Worm (Caenorhabditis elegans): ENCODE measurements around the gene ZK930.2.

ZK930.2 gene

ce11 chrII:11880456-11881353 is 12.5 kb downstream of the ZK930.2 start:
- no peak for TF ChIP-seq hmg-1.1 (GFP tag; IDR thresholded peaks at IDR 0.05)
- TF ChIP-seq dmd-9 (GFP tag; IDR thresholded peaks at IDR 0.05): no peak
- TF ChIP-seq spr-1 (tag; optimal IDR thresholded peaks at IDR 0.05): peak; percentile 35
- no peak for TF ChIP-seq ceh-20 (GFP tag; IDR thresholded peaks at IDR 0.05)
- no peak for TF ChIP-seq sdz-12 (GFP tag; optimal IDR thresholded peaks at IDR 0.05)
- TF ChIP-seq ztf-7 (tag; optimal IDR thresholded peaks at IDR 0.05): no peak
- peak; percentile 12 for TF ChIP-seq nhr-48 (tag; optimal IDR thresholded peaks at IDR 0.05)
- TF ChIP-seq tra-1 (GFP tag; IDR thresholded peaks at IDR 0.05): 0 out of 2 replicates have a peak, but pooled peaks have one; percentile 12
- no peak for TF ChIP-seq nhr-28 (tag; optimal IDR thresholded peaks at IDR 0.05)
- no peak for TF ChIP-seq nhr-11 (tag; optimal IDR thresholded peaks at IDR 0.05)
- TF ChIP-seq zfp-3 (GFP tag; conservative IDR thresholded peaks at IDR 0.05): no peak
- TF ChIP-seq dpl-1 (GFP tag; optimal IDR thresholded peaks at IDR 0.05): no peak
- peak; percentile 7; the same call in 1 of the 2 replicates for TF ChIP-seq snpc-1.2 (GFP tag; IDR thresholded peaks at IDR 0.05)
- TF ChIP-seq ZK337.2 (GFP tag; IDR thresholded peaks at IDR 0.05): no peak
- no peak for TF ChIP-seq php-3 (GFP tag; IDR thresholded peaks at IDR 0.05)
- no peak for TF ChIP-seq attf-4 (tag; optimal IDR thresholded peaks at IDR 0.05)
- no peak for TF ChIP-seq hif-1 (tag; optimal IDR thresholded peaks at IDR 0.05)
- TF ChIP-seq R02D3.7 (tag; optimal IDR thresholded peaks at IDR 0.05): no peak
- TF ChIP-seq arid-1 (GFP tag; conservative IDR thresholded peaks at IDR 0.05): peak; percentile 52; the same call in 1 of the 2 replicates
- no peak for TF ChIP-seq tag-97 (GFP tag; IDR thresholded peaks at IDR 0.05)
- TF ChIP-seq lin-38 (GFP tag; IDR thresholded peaks at IDR 0.05): peak; percentile 75
- no peak for TF ChIP-seq daf-19 (GFP tag; conservative IDR thresholded peaks at IDR 0.05)
- TF ChIP-seq nhr-77 (tag; optimal IDR thresholded peaks at IDR 0.05): no peak
- no peak for TF ChIP-seq dmd-8 (GFP tag; IDR thresholded peaks at IDR 0.05)
- peak; percentile 36; the same call in 1 of the 2 replicates for TF ChIP-seq mdt-29 (GFP tag; IDR thresholded peaks at IDR 0.05)
- TF ChIP-seq ama-1 (optimal IDR thresholded peaks at IDR 0.05): peak; percentile 52
- no peak for TF ChIP-seq fos-1 (tag; optimal IDR thresholded peaks at IDR 0.05)
- TF ChIP-seq egl-43 (GFP tag; IDR thresholded peaks at IDR 0.05): no peak
- TF ChIP-seq ctbp-1 (GFP tag; IDR thresholded peaks at IDR 0.05): no peak
- no peak for TF ChIP-seq gei-8 (GFP tag; optimal IDR thresholded peaks at IDR 0.05)
- TF ChIP-seq spr-3 (GFP tag; optimal IDR thresholded peaks at IDR 0.05): no peak
- no peak for TF ChIP-seq lin-13 (GFP tag; optimal IDR thresholded peaks at IDR 0.05)
- no peak for TF ChIP-seq mdl-1 (tag; optimal IDR thresholded peaks at IDR 0.05)
- TF ChIP-seq mxl-3 (GFP tag; optimal IDR thresholded peaks at IDR 0.05): no peak
- TF ChIP-seq unc-130 (GFP tag; optimal IDR thresholded peaks at IDR 0.05): peak; percentile 34
- no peak for TF ChIP-seq snpc-4 (tag; optimal IDR thresholded peaks at IDR 0.05)
- no peak for TF ChIP-seq nhr-237 (tag; optimal IDR thresholded peaks at IDR 0.05)
- no peak for TF ChIP-seq F37D6.2 (tag; optimal IDR thresholded peaks at IDR 0.05)
- TF ChIP-seq lin-29 (GFP tag; IDR thresholded peaks at IDR 0.05): no peak
- peak in 1 of 2 experiments; percentile 60 for TF ChIP-seq unc-62 (GFP tag; optimal IDR thresholded peaks at IDR 0.05 in 1 of 2)
- TF ChIP-seq unc-62 (tag; optimal IDR thresholded peaks at IDR 0.05): no peak
- TF ChIP-seq duxl-1 (tag; optimal IDR thresholded peaks at IDR 0.05; ENCODE audit: poor library complexity): no peak
- no peak for TF ChIP-seq ZK546.5 (tag; optimal IDR thresholded peaks at IDR 0.05)
- no peak for TF ChIP-seq F44E2.7 (GFP tag; IDR thresholded peaks at IDR 0.05)
- no peak for TF ChIP-seq jun-1 (tag; optimal IDR thresholded peaks at IDR 0.05)
- TF ChIP-seq vab-7 (GFP tag; IDR thresholded peaks at IDR 0.05): no peak
- no peak for TF ChIP-seq cey-2 (tag; optimal IDR thresholded peaks at IDR 0.05; ENCODE audit: borderline replicate concordance, insufficient read depth)
- TF ChIP-seq daf-16 (GFP tag; optimal IDR thresholded peaks at IDR 0.05): peak in 1 of 2 experiments; percentile 19
- no peak for TF ChIP-seq daf-16 (tag; optimal IDR thresholded peaks at IDR 0.05)
- TF ChIP-seq fkh-10 (GFP tag; optimal IDR thresholded peaks at IDR 0.05): no peak

All from whole organism, L4 larva.